Worm (Caenorhabditis elegans) whole organism, L3 larva: Measurements from ENCODE around the gene oig-3.

Experiments used
- ceh-82 ChIP-seq: fragments of 150-350 bp; optimal IDR thresholded peaks from 2 replicates; lab custom pipeline; 2014; ENCODE audit warnings: missing biosample characterization, missing genetic modification characterization
- nfya-1 ChIP-seq: sonication (generic microtip); optimal IDR thresholded peaks from 2 replicates; lab custom pipeline; 2017; ENCODE audit warnings: missing genetic modification characterization, mild to moderate bottlenecking, missing compliant biosample characterization, antibody characterized with exemption, moderate library complexity; ENCODE audit not compliant: insufficient read depth
- nhr-237 ChIP-seq: fragments of 150-350 bp; optimal IDR thresholded peaks from 2 replicates; lab custom pipeline; 2014; ENCODE audit warnings: missing biosample characterization, missing genetic modification characterization
- nhr-28 ChIP-seq: fragments of 150-350 bp; optimal IDR thresholded peaks from 2 replicates; lab custom pipeline; 2014; ENCODE audit warnings: missing biosample characterization, missing genetic modification characterization

- TF ChIP-seq nhr-28 (tag; lab: Kevin White, UChicago) (no peak), nhr-237 (tag; lab: Kevin White, UChicago) (no peak), ceh-82 (tag; lab: Kevin White, UChicago) (no peak), nfya-1 (tag; lab: Kevin White, UChicago) (no peak)
Observed at ce11 chrV:14712316-14712715, 17.1 kb upstream of the oig-3 start, which contains the start of gene R08A2.5.
